Fruit fly (Drosophila melanogaster): ENCODE measurements around the gene ens.
A peak's percentile ranks its signal among the peaks of the same experiment; 100 is the strongest.

Gene ens

dm6 chr3L:4159264-4159663 is 24.9 kb upstream of the ens start:
- TF ChIP-seq CG14655 (GFP tag; optimal IDR thresholded peaks at IDR 0.05) (no peak), EcR (GFP tag; optimal IDR thresholded peaks at IDR 0.05) (no peak), CG15710 (tag; optimal IDR thresholded peaks at IDR 0.05) (no peak), gl (tag; optimal IDR thresholded peaks at IDR 0.05) (no peak), CG34367 (tag; optimal IDR thresholded peaks at IDR 0.05) (no peak), rn (GFP tag; IDR thresholded peaks at IDR 0.05) (no peak), Pif1B (GFP tag; optimal IDR thresholded peaks at IDR 0.05) (no peak), CG12605 (GFP tag; IDR thresholded peaks at IDR 0.05) (no peak), CG9948 (tag; optimal IDR thresholded peaks at IDR 0.05) (no peak), Pif1A (GFP tag; optimal IDR thresholded peaks at IDR 0.05) (no peak), Snoo (tag; optimal IDR thresholded peaks at IDR 0.05) (no peak), CG10348 (GFP tag; IDR thresholded peaks at IDR 0.05) (no peak), CG4496 (GFP tag; IDR thresholded peaks at IDR 0.05) (no peak), fd96Ca (GFP tag; IDR thresholded peaks at IDR 0.05) (no peak), CG8159 (tag; optimal IDR thresholded peaks at IDR 0.05) (no peak)

dm6 chr3L:4158361-4158760 is 24.0 kb upstream of the ens start:
- peak; percentile 73 for TF ChIP-seq Pif1A (GFP tag; optimal IDR thresholded peaks at IDR 0.05)
- TF ChIP-seq CG8301 (tag; optimal IDR thresholded peaks at IDR 0.05), result peak; percentile 63
- TF ChIP-seq rn (GFP tag; IDR thresholded peaks at IDR 0.05), result no peak
- peak; percentile 78 for TF ChIP-seq CG8159 (tag; optimal IDR thresholded peaks at IDR 0.05)
- peak; percentile 36 for TF ChIP-seq gl (tag; optimal IDR thresholded peaks at IDR 0.05)
- peak; percentile 20; the same call in 1 of the 2 replicates for TF ChIP-seq CG12605 (GFP tag; IDR thresholded peaks at IDR 0.05)
- TF ChIP-seq CG15710 (tag; optimal IDR thresholded peaks at IDR 0.05), result peak; percentile 79
- TF ChIP-seq CG13204 (GFP tag; optimal IDR thresholded peaks at IDR 0.05), result peak; percentile 37
- peak; percentile 17 for TF ChIP-seq Snoo (tag; optimal IDR thresholded peaks at IDR 0.05)
- peak; percentile 70 for TF ChIP-seq CG34367 (tag; optimal IDR thresholded peaks at IDR 0.05)
- peak; percentile 16; the same call in 1 of the 2 replicates for TF ChIP-seq Ets98B (GFP tag; IDR thresholded peaks at IDR 0.05)
- peak; percentile 73 for TF ChIP-seq Pif1B (GFP tag; optimal IDR thresholded peaks at IDR 0.05)
- peak; percentile 79 for TF ChIP-seq CG17806 (tag; optimal IDR thresholded peaks at IDR 0.05)
- no peak for TF ChIP-seq EcR (GFP tag; optimal IDR thresholded peaks at IDR 0.05)
- peak; percentile 63 for TF ChIP-seq D1 (tag; optimal IDR thresholded peaks at IDR 0.05)
- peak; percentile 69; the same call in 1 of the 3 replicates for TF ChIP-seq CG4496 (GFP tag; IDR thresholded peaks at IDR 0.05)
- no peak for TF ChIP-seq CG32121 (GFP tag; IDR thresholded peaks at IDR 0.05)
- peak; percentile 68 for TF ChIP-seq CG14655 (GFP tag; optimal IDR thresholded peaks at IDR 0.05)
- peak; percentile 80 for TF ChIP-seq CG9948 (tag; optimal IDR thresholded peaks at IDR 0.05)
- peak; percentile 44; the same call in 1 of the 3 replicates for TF ChIP-seq fd96Ca (GFP tag; IDR thresholded peaks at IDR 0.05)
- TF ChIP-seq CG10348 (GFP tag; IDR thresholded peaks at IDR 0.05), result no peak

- TF ChIP-seq Pif1A (GFP tag; optimal IDR thresholded peaks at IDR 0.05) (no peak), EcR (GFP tag; optimal IDR thresholded peaks at IDR 0.05) (peak; percentile 3)
These were observed 23.5 kb upstream of the ens start for dm6 chr3L:4157852-4158251.

dm6 chr3L:4148406-4148975 is 14.1 kb upstream of the ens start, which contains the start of gene CG1299:
Gene CG1299 (plus strand): TSS chr3L:4148696.
- TF ChIP-seq Snoo (tag; optimal IDR thresholded peaks at IDR 0.05) (no peak), CG12605 (GFP tag; IDR thresholded peaks at IDR 0.05) (no peak), CG9948 (tag; optimal IDR thresholded peaks at IDR 0.05) (no peak), rn (GFP tag; IDR thresholded peaks at IDR 0.05) (no peak), Pif1B (GFP tag; optimal IDR thresholded peaks at IDR 0.05) (peak; percentile 8), EcR (GFP tag; optimal IDR thresholded peaks at IDR 0.05) (peak; percentile 34), D1 (tag; optimal IDR thresholded peaks at IDR 0.05) (no peak), CG15710 (tag; optimal IDR thresholded peaks at IDR 0.05) (no peak), CG13204 (GFP tag; optimal IDR thresholded peaks at IDR 0.05) (peak; percentile 24), CG10348 (GFP tag; IDR thresholded peaks at IDR 0.05) (no peak), CG34367 (tag; optimal IDR thresholded peaks at IDR 0.05) (no peak), Ets98B (GFP tag; IDR thresholded peaks at IDR 0.05) (no peak), Pif1A (GFP tag; optimal IDR thresholded peaks at IDR 0.05) (peak; percentile 10)

- no peak for TF ChIP-seq CG8159 (tag; optimal IDR thresholded peaks at IDR 0.05)
- TF ChIP-seq EcR (GFP tag; optimal IDR thresholded peaks at IDR 0.05), result peak; percentile 73
These were observed 10.9 kb upstream of the ens start for dm6 chr3L:4145229-4145628.

- TF ChIP-seq CG10348 (GFP tag; IDR thresholded peaks at IDR 0.05) (no peak), Pif1A (GFP tag; optimal IDR thresholded peaks at IDR 0.05) (no peak), CG32121 (GFP tag; IDR thresholded peaks at IDR 0.05) (no peak), Ets98B (GFP tag; IDR thresholded peaks at IDR 0.05) (no peak), CG8301 (tag; optimal IDR thresholded peaks at IDR 0.05) (no peak)
These were observed 7.7 kb upstream of the ens start, which contains the start of gene CG32260 for dm6 chr3L:4142064-4142463. Gene CG32260 (plus strand): TSS chr3L:4142364.

dm6 chr3L:4141167-4141566 is 6.8 kb upstream of the ens start, which contains the start of gene Akh:
Gene Akh (plus strand): TSS chr3L:4141467.
- TF ChIP-seq fd96Ca (GFP tag; IDR thresholded peaks at IDR 0.05) (no peak), Pif1B (GFP tag; optimal IDR thresholded peaks at IDR 0.05) (no peak)
